Worm (Caenorhabditis elegans) whole organism, L4/young adult: ENCODE results near the gene K08E4.3.

ENCODE experiments used
- W03F9.2 ChIP-seq: fragments of 150-350 bp; optimal IDR thresholded peaks from 2 replicates; lab custom pipeline; 2014; ENCODE audit warnings: missing biosample characterization, missing genetic modification characterization
- dao-5 ChIP-seq: sonication (generic microtip); optimal IDR thresholded peaks from 2 replicates; lab custom pipeline; 2016; ENCODE audit warnings: missing genotype, missing genetic modification characterization, moderate library complexity, missing compliant biosample characterization
- him-1 ChIP-seq: sonication (generic microtip); optimal IDR thresholded peaks from 2 replicates; lab custom pipeline; 2016; ENCODE audit warnings: missing genotype, missing genetic modification reagents, missing genetic modification characterization, missing compliant biosample characterization

DNA sequence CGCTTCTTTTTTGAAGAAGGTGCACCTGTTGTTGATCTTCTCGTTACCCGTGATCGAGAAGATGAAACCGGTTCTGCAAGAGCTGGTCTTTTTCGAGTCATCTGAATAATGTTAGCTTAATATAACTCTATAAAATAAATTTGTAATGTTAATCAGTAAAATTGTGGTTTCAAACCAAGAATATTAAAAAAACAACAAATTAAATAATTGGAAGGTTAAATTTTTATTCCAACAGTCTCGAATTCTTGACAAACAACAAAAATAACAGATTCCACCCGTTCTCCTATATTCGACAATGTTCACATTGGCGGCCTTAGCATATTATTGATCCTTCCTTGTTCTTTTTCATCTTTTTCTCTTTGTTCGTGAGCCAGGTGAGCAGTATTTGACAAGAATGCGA lies 34.6 kb downstream of the K08E4.3 start, which contains the start of gene mig-32:
- TF ChIP-seq him-1 (tag; lab: Kevin White, UChicago) = no peak
- TF ChIP-seq dao-5 (tag; lab: Kevin White, UChicago) = no peak
- no peak for TF ChIP-seq W03F9.2 (tag; lab: Kevin White, UChicago)
